Worm (Caenorhabditis elegans) whole organism, late embryonic: ENCODE measurements around the gene fbxa-2.

Experiments used
- Y22D7AL.16 ChIP-seq: sonication (generic microtip); optimal IDR thresholded peaks from 2 replicates; lab custom pipeline; 2016; ENCODE audit warnings: missing genetic modification characterization, missing compliant biosample characterization
- ama-1 ChIP-seq: fragments of 150-350 bp; optimal IDR thresholded peaks from 2 replicates; lab custom pipeline; 2014
- ceh-18 ChIP-seq: sonication (generic microtip); optimal IDR thresholded peaks from 2 replicates; lab custom pipeline; 2016; ENCODE audit warnings: missing genetic modification characterization, missing compliant biosample characterization
- elt-2 ChIP-seq: sonication (generic microtip); optimal IDR thresholded peaks from 2 replicates; lab custom pipeline; 2016; ENCODE audit warnings: missing genetic modification reagents, missing genetic modification characterization, missing compliant biosample characterization
- fkh-10 ChIP-seq: fragments of 150-350 bp; optimal IDR thresholded peaks from 2 replicates; lab custom pipeline; 2014; ENCODE audit warnings: missing biosample characterization, missing genetic modification reagents, missing genetic modification characterization
- fkh-6 ChIP-seq: sonication (generic microtip); optimal IDR thresholded peaks from 2 replicates; lab custom pipeline; 2016; ENCODE audit warnings: missing genetic modification characterization, missing compliant biosample characterization
- nfya-1 ChIP-seq: sonication (generic microtip); optimal IDR thresholded peaks from 2 replicates; lab custom pipeline; 2017; ENCODE audit warnings: missing genetic modification characterization, mild to moderate bottlenecking, missing compliant biosample characterization, antibody characterized with exemption, moderate library complexity
- nhr-11 ChIP-seq: fragments of 150-350 bp; optimal IDR thresholded peaks from 2 replicates; lab custom pipeline; 2014; ENCODE audit warnings: missing biosample characterization, missing genetic modification characterization
- pqm-1 ChIP-seq: sonication (generic microtip); optimal IDR thresholded peaks from 2 replicates; lab custom pipeline; 2016; ENCODE audit warnings: missing genetic modification characterization, missing compliant biosample characterization
- pros-1 ChIP-seq: fragments of 150-350 bp; optimal IDR thresholded peaks from 2 replicates; lab custom pipeline; 2014; ENCODE audit warnings: missing biosample characterization, missing genetic modification reagents, missing genetic modification characterization
- ttx-3 ChIP-seq: sonication (generic microtip); optimal IDR thresholded peaks from 2 replicates; lab custom pipeline; 2016; ENCODE audit warnings: missing genetic modification reagents, missing genetic modification characterization, missing compliant biosample characterization
- unc-86 ChIP-seq: sonication (generic microtip); optimal IDR thresholded peaks from 2 replicates; lab custom pipeline; 2016; ENCODE audit warnings: missing genetic modification characterization, missing compliant biosample characterization
- ztf-16 ChIP-seq: sonication (generic microtip); optimal IDR thresholded peaks from 2 replicates; lab custom pipeline; 2017; ENCODE audit warnings: missing genetic modification characterization, missing compliant biosample characterization

- peak; percentile 86 for TF ChIP-seq elt-2 (tag; lab: Kevin White, UChicago)
- no peak for TF ChIP-seq fkh-6 (tag; lab: Kevin White, UChicago)
- TF ChIP-seq nhr-11, result no peak
- no peak for TF ChIP-seq ttx-3 (tag; lab: Kevin White, UChicago)
- TF ChIP-seq pros-1 (tag; lab: Kevin White, UChicago), result no peak
- TF ChIP-seq nfya-1 (tag; lab: Kevin White, UChicago), result no peak
- TF ChIP-seq pqm-1 (tag; lab: Kevin White, UChicago), result no peak
- no peak for TF ChIP-seq Y22D7AL.16
- TF ChIP-seq ama-1 (lab: Kevin White, UChicago), result no peak
- no peak for TF ChIP-seq unc-86 (tag; lab: Kevin White, UChicago)
- no peak for TF ChIP-seq ztf-16 (tag; lab: Kevin White, UChicago)
- TF ChIP-seq ceh-18 (tag; lab: Kevin White, UChicago), result no peak
- TF ChIP-seq fkh-10 (GFP tag; lab: Kevin White, UChicago), result no peak
These were observed 37.3 kb downstream of the fbxa-2 start, which contains the start of gene gst-22 for ce11 chrV:16232180-16232579.
